Worm (Caenorhabditis elegans): Measurements from ENCODE around the gene dnj-22.

- TF ChIP-seq aly-1 (tag; optimal IDR thresholded peaks at IDR 0.05) (no peak), ama-1 (optimal IDR thresholded peaks at IDR 0.05) (no peak), tra-4 (tag; optimal IDR thresholded peaks at IDR 0.05) (no peak), pes-1 (GFP tag; IDR thresholded peaks at IDR 0.05) (peak; percentile 57; the same call in 1 of the 2 replicates), flt-1 (GFP tag; IDR thresholded peaks at IDR 0.05) (no peak), ets-7 (tag; optimal IDR thresholded peaks at IDR 0.05) (no peak), ceh-36 (tag; optimal IDR thresholded peaks at IDR 0.05) (no peak), B0310.2 (tag; optimal IDR thresholded peaks at IDR 0.05) (no peak), hmbx-1 (tag; optimal IDR thresholded peaks at IDR 0.05) (no peak), ceh-13 (GFP tag; optimal IDR thresholded peaks at IDR 0.05) (no peak), hmg-4 (GFP tag; optimal IDR thresholded peaks at IDR 0.05) (no peak), scrt-1 (GFP tag; IDR thresholded peaks at IDR 0.05) (no peak), F13C5.2 (tag; optimal IDR thresholded peaks at IDR 0.05) (no peak)
Observed at ce11 chrV:8495965-8496364, 34.0 kb upstream of the dnj-22 start.

Measured in whole organism, early embryonic.